Worm (Caenorhabditis elegans): ENCODE data around the gene Y57G11C.42.

DNA sequence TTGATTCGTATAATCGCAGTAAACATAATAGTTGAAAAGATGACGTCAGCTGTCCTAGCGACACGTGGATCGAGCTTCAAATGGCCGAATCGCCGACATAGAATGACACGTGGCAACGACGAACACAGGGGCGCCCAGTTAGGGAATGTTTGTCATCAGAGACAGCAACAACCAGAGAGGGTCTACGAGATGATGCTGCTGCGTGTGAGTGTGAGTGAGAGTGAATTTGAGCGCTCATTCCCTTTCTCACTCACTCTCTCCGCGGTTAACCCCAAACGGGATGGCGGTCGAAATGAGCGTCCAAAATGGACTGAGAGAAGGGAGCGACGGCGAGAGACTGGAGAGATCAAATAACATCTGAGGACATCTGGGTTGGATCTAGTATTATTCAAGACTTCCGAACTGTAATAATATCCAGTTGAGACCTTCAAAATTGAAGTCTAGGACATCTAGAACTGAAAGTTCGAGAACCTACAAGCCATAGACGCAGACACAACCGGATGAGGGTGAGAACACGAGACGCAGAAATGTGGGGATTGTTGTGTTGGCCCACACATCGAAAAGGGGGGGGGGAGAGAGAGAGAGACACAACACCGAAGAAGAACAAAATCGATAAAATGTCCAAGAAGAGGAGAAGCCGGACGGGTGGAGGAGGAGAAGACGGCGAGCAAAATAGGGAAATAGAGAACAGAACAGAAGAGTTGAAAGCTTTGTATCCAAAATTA lies 65.7 kb downstream of the Y57G11C.42 start:
- TF ChIP-seq ztf-29 (GFP tag; IDR thresholded peaks at IDR 0.05) (peak; percentile 78; the same call in 1 of the 2 replicates), med-1 (GFP tag; optimal IDR thresholded peaks at IDR 0.05; ENCODE audit: insufficient read depth) (no peak), ztf-23 (GFP tag; IDR thresholded peaks at IDR 0.05) (no peak), ref-1 (GFP tag; conservative IDR thresholded peaks at IDR 0.05) (no peak), T22C8.4 (GFP tag; IDR thresholded peaks at IDR 0.05) (peak; percentile 86), tab-1 (GFP tag; IDR thresholded peaks at IDR 0.05) (no peak), klf-2 (GFP tag; conservative IDR thresholded peaks at IDR 0.05) (no peak), flt-1 (GFP tag; IDR thresholded peaks at IDR 0.05) (no peak)
